Fruit fly (Drosophila melanogaster) whole organism, embryonic: ENCODE measurements around the gene PGAP2.

ENCODE experiments used
- ATbp ChIP-seq: fragments of 200-800 bp; sonication (Bioruptor generic); optimal IDR thresholded peaks from 2 replicates; lab custom pipeline; 2017; ENCODE audit warnings: missing biosample characterization, mild to moderate bottlenecking, missing genetic modification characterization, missing genetic modification reagents
- B-H1 ChIP-seq: fragments of 200-800 bp; sonication (Bioruptor generic); IDR thresholded peaks from 3 replicates; pipeline ENCODE4 v1.3.6; 2022; ENCODE audit warnings: missing biosample characterization, missing genetic modification characterization
- CG10431 ChIP-seq: fragments of 200-800 bp; sonication (Bioruptor generic); optimal IDR thresholded peaks from 3 replicates; lab custom pipeline; 2018; ENCODE audit warnings: missing biosample characterization, mild to moderate bottlenecking, missing genetic modification characterization
- CG12219 ChIP-seq: fragments of 200-800 bp; sonication (Bioruptor generic); optimal IDR thresholded peaks from 3 replicates; lab custom pipeline; 2018; ENCODE audit warnings: missing biosample characterization, mild to moderate bottlenecking, missing genetic modification characterization
- CG12744 ChIP-seq: fragments of 200-800 bp; sonication (Bioruptor generic); optimal IDR thresholded peaks from 2 replicates; lab custom pipeline; 2016; ENCODE audit warnings: missing biosample characterization, missing genetic modification characterization
- CG15601 ChIP-seq: fragments of 200-800 bp; sonication (Bioruptor generic); optimal IDR thresholded peaks from 3 replicates; lab custom pipeline; 2019; ENCODE audit warnings: missing biosample characterization, mild to moderate bottlenecking, missing genetic modification characterization, moderate library complexity
- CG17568 ChIP-seq: fragments of 200-800 bp; sonication (Bioruptor generic); optimal IDR thresholded peaks from 2 replicates; lab custom pipeline; 2018; ENCODE audit warnings: missing biosample characterization, mild to moderate bottlenecking, missing genetic modification characterization, moderate library complexity
- CG18476 ChIP-seq: fragments of 200-800 bp; sonication (Bioruptor generic); optimal IDR thresholded peaks from 2 replicates; lab custom pipeline; 2016; ENCODE audit warnings: missing biosample characterization, mild to moderate bottlenecking, missing genetic modification characterization
- CG30431 ChIP-seq: fragments of 200-800 bp; sonication (Bioruptor generic); optimal IDR thresholded peaks from 2 replicates; lab custom pipeline; 2017; ENCODE audit warnings: missing biosample characterization, missing genetic modification characterization
- CG32767 ChIP-seq: fragments of 200-800 bp; sonication (Bioruptor generic); IDR thresholded peaks from 2 replicates; pipeline ENCODE4 v1.3.6; 2022; ENCODE audit warnings: missing biosample characterization, missing genetic modification characterization
- CG3281 ChIP-seq: fragments of 200-800 bp; sonication (Bioruptor generic); optimal IDR thresholded peaks from 3 replicates; lab custom pipeline; 2017; ENCODE audit warnings: missing biosample characterization, mild to moderate bottlenecking, missing genetic modification characterization
- CG3726 ChIP-seq: fragments of 200-800 bp; sonication (Bioruptor generic); IDR thresholded peaks from 3 replicates; pipeline ENCODE4, ENCODE4 v1.3.6; 2022; ENCODE audit warnings: missing biosample characterization, missing genetic modification characterization
- CG4707 ChIP-seq: fragments of 200-800 bp; sonication (Bioruptor generic); optimal IDR thresholded peaks from 2 replicates; lab custom pipeline; 2018; ENCODE audit warnings: missing biosample characterization, mild to moderate bottlenecking, missing genetic modification characterization, moderate library complexity
- CG6689 ChIP-seq: fragments of 200-800 bp; sonication (Bioruptor generic); IDR thresholded peaks from 2 replicates; pipeline ENCODE4 v1.3.6; 2022; ENCODE audit warnings: missing biosample characterization, missing genetic modification characterization
- CG7556 ChIP-seq: fragments of 200-800 bp; sonication (Bioruptor generic); optimal IDR thresholded peaks from 2 replicates; lab custom pipeline; 2017; ENCODE audit warnings: missing biosample characterization, mild to moderate bottlenecking, missing genetic modification characterization
- Dek ChIP-seq: fragments of 200-800 bp; sonication (Bioruptor generic); optimal IDR thresholded peaks from 3 replicates; lab custom pipeline; 2019; ENCODE audit warnings: missing biosample characterization, mild to moderate bottlenecking, missing genetic modification characterization, moderate library complexity
- Eip74EF ChIP-seq, 2 experiments: fragments of 200-800 bp in 1 of 2; fragments of >200 bp in 1 of 2; sonication (Bioruptor generic) in 1 of 2; optimal IDR thresholded peaks; 2 replicates each; lab custom pipeline; 2017 to 2019; ENCODE audit warnings: missing biosample characterization in 2 of 2, missing genetic modification characterization in 2 of 2, mild to moderate bottlenecking in 1 of 2, moderate library complexity in 1 of 2
- Ets65A ChIP-seq: fragments of 200-800 bp; sonication (Bioruptor generic); peaks from one replicate; lab custom pipeline; 2016; ENCODE audit warnings: missing biosample characterization, missing genetic modification characterization
- Fer2 ChIP-seq: fragments of 200-800 bp; sonication (Bioruptor generic); optimal IDR thresholded peaks from 2 replicates; lab custom pipeline; 2018; ENCODE audit warnings: missing biosample characterization, mild to moderate bottlenecking, missing genetic modification characterization, moderate library complexity
- H2.0 ChIP-seq: fragments of 200-800 bp; sonication (Bioruptor generic); IDR thresholded peaks from 2 replicates; pipeline ENCODE4 v1.3.6; 2022; ENCODE audit warnings: missing biosample characterization, missing genetic modification characterization
- HLH4C ChIP-seq: fragments of 200-800 bp; sonication (Bioruptor generic); IDR thresholded peaks from 3 replicates; pipeline ENCODE4 v1.3.6; 2022; ENCODE audit warnings: missing biosample characterization, missing genetic modification characterization; ENCODE audit not compliant: partially characterized antibody
- Hmr ChIP-seq: fragments of 200-800 bp; sonication (Bioruptor generic); optimal IDR thresholded peaks from 3 replicates; lab custom pipeline; 2017; ENCODE audit warnings: mild to moderate bottlenecking, missing biosample characterization, missing genetic modification reagents, missing genetic modification characterization
- Hr39 ChIP-seq: fragments of >200 bp; optimal IDR thresholded peaks from 2 replicates; lab custom pipeline; 2017
- Oaz ChIP-seq: fragments of 200-800 bp; sonication (Bioruptor generic); IDR thresholded peaks from 2 replicates; pipeline ENCODE4 v1.3.6; 2022; ENCODE audit warnings: missing biosample characterization, missing genetic modification characterization
- Xbp1 ChIP-seq: fragments of 200-800 bp; sonication (Bioruptor generic); optimal IDR thresholded peaks from 3 replicates; lab custom pipeline; 2016; ENCODE audit warnings: missing biosample characterization, mild to moderate bottlenecking, missing genetic modification characterization
- ase ChIP-seq: fragments of 200-800 bp; sonication (Bioruptor generic); IDR thresholded peaks from 3 replicates; pipeline ENCODE4 v1.3.6; 2022; ENCODE audit warnings: missing biosample characterization, missing genetic modification characterization
- bsh ChIP-seq, 2 experiments: fragments of 200-800 bp; sonication (Bioruptor generic); optimal IDR thresholded peaks; 2 replicates each; lab custom pipeline; 2017 to 2018; ENCODE audit warnings: mild to moderate bottlenecking in 2 of 2, missing biosample characterization in 2 of 2, missing genetic modification characterization in 2 of 2, moderate library complexity in 1 of 2
- cad ChIP-seq: fragments of >200 bp; optimal IDR thresholded peaks from 2 replicates; lab custom pipeline; 2017; ENCODE audit warnings: missing biosample characterization, missing genetic modification characterization
- croc ChIP-seq: fragments of 200-800 bp; sonication (Bioruptor generic); conservative IDR thresholded peaks from 3 replicates; pipeline ENCODE4 v1.3.6; 2022; ENCODE audit warnings: missing biosample characterization, missing genetic modification characterization
- da ChIP-seq: fragments of 200-800 bp; sonication (Bioruptor generic); optimal IDR thresholded peaks from 2 replicates; lab custom pipeline; 2016; ENCODE audit warnings: missing biosample characterization, missing genetic modification characterization
- dati ChIP-seq: fragments of 200-800 bp; sonication (Bioruptor generic); IDR thresholded peaks from 2 replicates; pipeline ENCODE4 v1.3.6; 2022; ENCODE audit warnings: missing biosample characterization, missing genetic modification characterization
- disco-r ChIP-seq: fragments of 200-800 bp; sonication (Bioruptor generic); optimal IDR thresholded peaks from 2 replicates; lab custom pipeline; 2016; ENCODE audit warnings: missing biosample characterization, missing genetic modification characterization
- esg ChIP-seq: fragments of 200-800 bp; sonication (Bioruptor generic); conservative IDR thresholded peaks from 2 replicates; pipeline ENCODE4 v1.3.6; 2022; ENCODE audit warnings: missing biosample characterization, missing genetic modification characterization
- insv ChIP-seq, 2 experiments: fragments of 200-800 bp; sonication (Bioruptor generic); optimal IDR thresholded peaks; 3 replicates each; lab custom pipeline; 2016 to 2018; ENCODE audit warnings: missing biosample characterization in 2 of 2, missing genetic modification characterization in 2 of 2
- inv ChIP-seq: fragments of 200-800 bp; sonication (Bioruptor generic); IDR thresholded peaks from 2 replicates; pipeline ENCODE4 v1.3.6; 2022; ENCODE audit warnings: missing biosample characterization, missing genetic modification characterization; ENCODE audit not compliant: partially characterized antibody
- lola ChIP-seq, 3 experiments: fragments of >200 bp in 2 of 3; fragments of 200-800 bp in 1 of 3; sonication (Bioruptor generic) in 1 of 3; optimal IDR thresholded peaks; 2 replicates each; lab custom pipeline; 2017 to 2019; ENCODE audit warnings: missing biosample characterization in 3 of 3, missing genetic modification characterization in 3 of 3, mild to moderate bottlenecking in 1 of 3, moderate library complexity in 1 of 3
- luna ChIP-seq: fragments of 200-800 bp; sonication (Bioruptor generic); optimal IDR thresholded peaks from 2 replicates; lab custom pipeline; 2016; ENCODE audit warnings: missing biosample characterization, missing genetic modification characterization
- mam ChIP-seq: fragments of 200-800 bp; sonication (Bioruptor generic); optimal IDR thresholded peaks from 3 replicates; lab custom pipeline; 2016; ENCODE audit warnings: missing biosample characterization, missing genetic modification characterization
- nerfin-1 ChIP-seq: fragments of 200-800 bp; sonication (Bioruptor generic); optimal IDR thresholded peaks from 3 replicates; lab custom pipeline; 2019; ENCODE audit warnings: missing biosample characterization, mild to moderate bottlenecking, missing genetic modification characterization, moderate library complexity
- org-1 ChIP-seq: fragments of 200-800 bp; sonication (Bioruptor generic); optimal IDR thresholded peaks from 2 replicates; lab custom pipeline; 2017; ENCODE audit warnings: missing biosample characterization, missing genetic modification characterization
- pan ChIP-seq, 4 experiments: fragments of >200 bp in 3 of 4; fragments of 200-800 bp in 1 of 4; sonication (Bioruptor generic) in 1 of 4; optimal IDR thresholded peaks in 3 of 4; IDR thresholded peaks in 1 of 4; 2 replicates each; pipeline versions ENCODE4 v1.3.6 to Lab custom; 2017 to 2022; ENCODE audit warnings: missing biosample characterization in 2 of 4, missing genetic modification characterization in 2 of 4, mixed read lengths in 1 of 4
- peb ChIP-seq: fragments of 200-800 bp; sonication (Bioruptor generic); IDR thresholded peaks from 2 replicates; pipeline ENCODE4 v1.3.6; 2022; ENCODE audit warnings: missing biosample characterization, missing genetic modification characterization
- pros ChIP-seq: fragments of 200-800 bp; sonication (Bioruptor generic); optimal IDR thresholded peaks from 3 replicates; lab custom pipeline; 2019; ENCODE audit warnings: missing biosample characterization, mild to moderate bottlenecking, missing genetic modification characterization, moderate library complexity
- sd ChIP-seq: fragments of 200-800 bp; sonication (Bioruptor generic); optimal IDR thresholded peaks from 3 replicates; lab custom pipeline; 2018; ENCODE audit warnings: missing biosample characterization, mild to moderate bottlenecking, missing genetic modification characterization, moderate library complexity
- seq ChIP-seq: fragments of 200-800 bp; sonication (Bioruptor generic); IDR thresholded peaks from 2 replicates; pipeline ENCODE4 v1.3.6; 2022; ENCODE audit warnings: missing biosample characterization, missing genetic modification characterization
- tgo ChIP-seq: fragments of 200-800 bp; sonication (Bioruptor generic); IDR thresholded peaks from 3 replicates; pipeline ENCODE4 v1.3.6; 2022; ENCODE audit warnings: missing biosample characterization, missing genetic modification characterization
- tx ChIP-seq: fragments of 200-800 bp; sonication (Bioruptor generic); optimal IDR thresholded peaks from 2 replicates; lab custom pipeline; 2016; ENCODE audit warnings: missing biosample characterization, missing genetic modification characterization
- unc-4 ChIP-seq: fragments of 200-800 bp; sonication (Bioruptor generic); IDR thresholded peaks from 2 replicates; pipeline ENCODE4 v1.3.6; 2022; ENCODE audit warnings: missing biosample characterization, missing genetic modification characterization; ENCODE audit not compliant: partially characterized antibody

The PGAP2 gene

DNA sequence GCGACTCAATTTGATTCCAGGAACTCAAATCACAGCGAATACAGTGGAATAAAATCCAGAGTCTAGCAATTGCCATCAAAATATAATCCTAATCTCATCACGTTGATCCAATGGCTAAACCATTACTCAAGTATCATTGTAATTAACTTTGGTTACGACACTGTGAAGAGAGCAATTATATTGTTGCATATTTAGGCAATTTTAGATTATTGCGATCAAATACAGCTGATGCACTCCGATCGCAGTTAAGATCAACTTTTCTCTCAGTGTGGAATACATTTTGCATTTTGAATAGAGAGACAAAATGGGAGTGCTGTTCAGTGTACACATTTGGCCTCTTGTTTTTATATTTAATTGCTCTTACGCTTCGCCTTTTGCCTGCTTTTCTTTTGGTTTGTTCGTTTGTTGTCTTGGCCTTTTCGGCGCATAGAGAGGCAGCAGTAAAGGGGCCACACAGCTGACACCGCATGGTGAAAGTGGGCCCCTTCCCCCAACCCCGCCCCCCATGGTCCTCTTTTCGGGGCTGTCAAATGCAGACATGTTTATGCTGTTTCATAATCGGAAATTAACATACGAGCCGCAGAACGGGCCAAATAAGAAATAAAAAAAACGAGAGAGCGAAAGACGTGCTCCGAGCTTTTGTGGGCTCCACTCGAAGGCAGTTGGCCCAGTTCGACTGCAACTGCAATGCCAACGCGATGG lies 27.0 kb upstream of the PGAP2 start (continued):
- peak; percentile 51 for TF ChIP-seq H2.0 (GFP tag; lab: Robert Waterston, UW)
- peak; percentile 67 for TF ChIP-seq CG6689 (GFP tag; lab: Robert Waterston, UW)
- no peak for TF ChIP-seq cad (GFP tag; lab: Kevin White, UChicago)
- no peak for TF ChIP-seq HLH4C
- no peak for TF ChIP-seq inv (GFP tag; lab: Robert Waterston, UW)
- peak; percentile 39 for TF ChIP-seq CG15601 (tag; lab: Kevin White, UChicago)
- TF ChIP-seq sd = no peak
- no peak for TF ChIP-seq Dek (tag; lab: Kevin White, UChicago)
- TF ChIP-seq CG4707 (GFP tag; lab: Kevin White, UChicago) = peak; percentile 58
- TF ChIP-seq ase (GFP tag; lab: Robert Waterston, UW) = 0 out of 3 replicates have a peak, but pooled peaks have one; percentile 7
- TF ChIP-seq pros (GFP tag; lab: Kevin White, UChicago) = no peak
- peak; percentile 54 for TF ChIP-seq mam
- no peak for TF ChIP-seq Fer2 (tag; lab: Kevin White, UChicago)
- no peak for TF ChIP-seq Hr39
- TF ChIP-seq Eip74EF (GFP tag; optimal IDR thresholded peaks at IDR 0.05; lab: Kevin White, UChicago) = peak in 1 of 2 experiments; percentile 87
- TF ChIP-seq CG3281 (GFP tag; lab: Kevin White, UChicago) = peak; percentile 55
- TF ChIP-seq peb (GFP tag; lab: Robert Waterston, UW) = no peak
- no peak for TF ChIP-seq Oaz (GFP tag; lab: Robert Waterston, UW)
- peak in 1 of 2 experiments; percentile 73 for TF ChIP-seq bsh (GFP tag; optimal IDR thresholded peaks at IDR 0.05; lab: Kevin White, UChicago)
- TF ChIP-seq CG12219 (GFP tag; lab: Kevin White, UChicago) = peak; percentile 68
- peak; percentile 48 for TF ChIP-seq CG17568 (GFP tag; lab: Kevin White, UChicago)
- peak; percentile 40; the same call in 1 of the 3 replicates for TF ChIP-seq tgo (GFP tag; lab: Robert Waterston, UW)
- TF ChIP-seq lola (GFP tag; optimal IDR thresholded peaks at IDR 0.05; lab: Kevin White, UChicago) = peak in 1 of 3 experiments; percentile 19
- peak; percentile 46; the same call in 1 of the 2 replicates for TF ChIP-seq esg
- TF ChIP-seq dati = no peak
- TF ChIP-seq CG3726 (GFP tag; lab: Robert Waterston, UW) = 0 out of 3 replicates have a peak, but pooled peaks have one; percentile 50
- TF ChIP-seq CG30431 (GFP tag; lab: Kevin White, UChicago) = peak; percentile 47
- no peak for TF ChIP-seq disco-r (GFP tag; lab: Kevin White, UChicago)
- TF ChIP-seq pan (optimal IDR thresholded peaks at IDR 0.05; lab: Kevin White, UChicago) = no peak
- TF ChIP-seq pan (GFP tag; optimal IDR thresholded peaks at IDR 0.05 in 1 of 2, IDR thresholded peaks at IDR 0.05 in 1 of 2) = peak in 1 of 2 experiments; percentile 70
- TF ChIP-seq CG18476 = peak; percentile 38
- TF ChIP-seq seq = no peak
- no peak for TF ChIP-seq da
- no peak; the same call in 1 of the 3 replicates for TF ChIP-seq B-H1 (GFP tag; lab: Robert Waterston, UW)
- no peak for TF ChIP-seq insv (GFP tag; optimal IDR thresholded peaks at IDR 0.05; lab: Kevin White, UChicago)
- no peak for TF ChIP-seq luna (GFP tag; lab: Kevin White, UChicago)
- TF ChIP-seq CG32767 = 0 out of 2 replicates have a peak, but pooled peaks have one; percentile 26

- TF ChIP-seq org-1 (GFP tag; lab: Kevin White, UChicago) = peak; percentile 81
- peak; percentile 68; the same call in 2 of the 3 replicates for TF ChIP-seq croc (GFP tag; lab: Robert Waterston, UW)
- peak; percentile 89 for TF ChIP-seq Hmr
- peak; percentile 40 for TF ChIP-seq CG10431
- TF ChIP-seq ATbp = peak; percentile 87
- no peak for TF ChIP-seq unc-4 (GFP tag; lab: Robert Waterston, UW)
- TF ChIP-seq Ets65A = peak; percentile 98
- peak; percentile 88 for TF ChIP-seq tx (GFP tag; lab: Kevin White, UChicago)
- TF ChIP-seq luna (GFP tag; lab: Kevin White, UChicago) = peak; percentile 26
- TF ChIP-seq CG7556 (GFP tag; lab: Kevin White, UChicago) = peak; percentile 82
- TF ChIP-seq Xbp1 (GFP tag; lab: Kevin White, UChicago) = peak; percentile 90
- peak; percentile 78 for TF ChIP-seq CG12744 (GFP tag; lab: Kevin White, UChicago)
- TF ChIP-seq nerfin-1 (tag; lab: Kevin White, UChicago) = peak; percentile 71
Observed at dm6 chr2L:845341-846004, 26.2 kb upstream of the PGAP2 start.
